Fruit fly (Drosophila melanogaster) whole organism, wandering third instar larva: ENCODE results near the gene Dys.
A peak's percentile ranks its signal among the peaks of the same experiment; 100 is the strongest.

Experiments used
- CG9705 ChIP-seq: fragments of 200-800 bp; sonication (Bioruptor generic); optimal IDR thresholded peaks from 2 replicates; lab custom pipeline; 2018; ENCODE audit warnings: missing biosample characterization, mild to moderate bottlenecking, missing genetic modification characterization
- CrebA ChIP-seq: fragments of 200-800 bp; sonication (Bioruptor generic); optimal IDR thresholded peaks from 2 replicates; lab custom pipeline; 2016; ENCODE audit warnings: missing biosample characterization, mild to moderate bottlenecking, missing genetic modification characterization, borderline replicate concordance
- Dfd ChIP-seq: fragments of >200 bp; optimal IDR thresholded peaks from 2 replicates; lab custom pipeline; 2017; ENCODE audit warnings: missing biosample characterization, missing genetic modification characterization
- HLH106 ChIP-seq: fragments of 200-800 bp; optimal IDR thresholded peaks from 3 replicates; lab custom pipeline; 2019; ENCODE audit warnings: missing biosample characterization, mild to moderate bottlenecking, missing genetic modification characterization, moderate library complexity
- Hnf4 ChIP-seq: fragments of 200-800 bp; sonication (Bioruptor generic); optimal IDR thresholded peaks from 2 replicates; lab custom pipeline; 2016; ENCODE audit warnings: missing biosample characterization, mild to moderate bottlenecking, missing genetic modification characterization
- Hr78 ChIP-seq: fragments of >200 bp; optimal IDR thresholded peaks from 2 replicates; lab custom pipeline; 2017; ENCODE audit warnings: missing biosample characterization, missing genetic modification characterization
- Rel ChIP-seq, 2 experiments: fragments of 200-800 bp; sonication (Bioruptor generic) in 1 of 2; optimal IDR thresholded peaks; 2 replicates in 1 of 2; 3 replicates in 1 of 2; lab custom pipeline; 2016 to 2019; ENCODE audit warnings: mild to moderate bottlenecking in 2 of 2, missing biosample characterization in 2 of 2, missing genetic modification characterization in 2 of 2, moderate library complexity in 1 of 2
- Vsx2 ChIP-seq: fragments of 200-300, 225-300 bp; sonication (Bioruptor generic); optimal IDR thresholded peaks from 2 replicates; lab custom pipeline; 2018; ENCODE audit warnings: missing biosample characterization, missing genetic modification characterization; ENCODE audit not compliant: partially characterized antibody
- br ChIP-seq: fragments of 200-800 bp; sonication (Bioruptor generic); optimal IDR thresholded peaks from 2 replicates; lab custom pipeline; 2016; ENCODE audit warnings: missing biosample characterization, missing genetic modification characterization
- fru ChIP-seq: fragments of 200-800 bp; sonication (Bioruptor generic); optimal IDR thresholded peaks from 3 replicates; lab custom pipeline; 2016; ENCODE audit warnings: missing biosample characterization, mild to moderate bottlenecking, missing genetic modification characterization

DNA sequence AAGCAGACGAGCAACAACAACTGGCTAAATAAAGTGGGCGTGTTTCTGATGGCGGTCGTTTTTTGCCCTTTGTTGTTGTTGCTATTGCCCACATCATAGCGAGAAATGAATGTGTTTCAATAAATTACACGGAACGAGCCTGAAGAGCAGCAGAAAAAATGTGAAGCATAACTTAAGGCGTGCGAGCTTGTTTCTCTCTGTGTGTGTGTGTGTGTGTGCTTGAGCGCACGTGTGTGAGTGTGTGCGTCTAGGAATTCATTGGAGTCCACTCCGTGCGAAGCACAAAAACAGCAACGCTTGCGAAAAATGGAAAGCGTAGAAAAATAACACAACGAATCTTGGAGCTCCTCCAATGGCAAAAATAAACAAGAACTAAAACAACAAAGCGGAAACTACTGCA is 39.7 kb downstream of the Dys start:
- peak; percentile 56 for TF ChIP-seq Dfd (GFP tag; lab: Kevin White, UChicago)
- no peak for TF ChIP-seq Hr78
- TF ChIP-seq fru: no peak
- no peak for TF ChIP-seq Hnf4
- no peak for TF ChIP-seq Rel (GFP tag; optimal IDR thresholded peaks at IDR 0.05; lab: Kevin White, UChicago)
- TF ChIP-seq Rel (tag; optimal IDR thresholded peaks at IDR 0.05; lab: Kevin White, UChicago): no peak
- no peak for TF ChIP-seq HLH106
- no peak for TF ChIP-seq br (GFP tag; lab: Kevin White, UChicago)
- TF ChIP-seq Vsx2 (GFP tag; lab: Kevin White, UChicago): no peak
- TF ChIP-seq CG9705 (GFP tag; lab: Kevin White, UChicago): no peak
- no peak for TF ChIP-seq CrebA
